Fruit fly (Drosophila melanogaster): ENCODE results near the gene CG7668.

DNA sequence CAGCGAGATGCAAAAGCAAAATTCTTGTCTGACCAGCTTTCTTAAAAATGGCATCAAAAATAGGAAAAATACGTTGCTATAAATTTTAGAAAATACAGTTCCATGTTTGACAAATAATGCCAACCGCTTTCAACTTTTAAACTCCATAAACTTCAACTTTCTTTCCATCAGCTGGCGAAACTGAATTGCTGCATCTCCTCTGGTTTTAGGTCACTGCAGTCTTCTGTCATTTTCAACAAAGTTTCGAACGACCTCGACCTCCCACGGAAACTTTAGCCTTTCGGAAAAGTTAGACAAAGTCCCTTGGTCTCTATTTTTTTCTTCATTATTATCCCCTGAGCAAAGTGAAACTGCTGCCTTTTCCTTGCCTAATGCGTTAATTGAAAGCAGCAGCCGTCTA lies 46.8 kb upstream of the CG7668 start, which contains the start of gene CG42263:
- TF ChIP-seq cyc (GFP tag; optimal IDR thresholded peaks at IDR 0.05) (no peak), Eip93F (GFP tag; optimal IDR thresholded peaks at IDR 0.05) (no peak), Sox14 (GFP tag; optimal IDR thresholded peaks at IDR 0.05) (no peak)

Data from whole organism, prepupa.